Worm (Caenorhabditis elegans) whole organism, L3 larva: Measurements from ENCODE around the gene acp-1.

ENCODE experiments used
- R02D3.7 ChIP-seq: fragments of 150-350 bp; optimal IDR thresholded peaks from 2 replicates; lab custom pipeline; 2014; ENCODE audit warnings: missing biosample characterization, missing genetic modification characterization
- ZK546.5 ChIP-seq: sonication (generic microtip); optimal IDR thresholded peaks from 2 replicates; lab custom pipeline; 2017; ENCODE audit warnings: missing biosample characterization, missing genetic modification characterization
- ceh-16 ChIP-seq: sonication (generic microtip); optimal IDR thresholded peaks from 2 replicates; lab custom pipeline; 2017; ENCODE audit warnings: missing biosample characterization, missing genetic modification characterization
- ceh-82 ChIP-seq: fragments of 150-350 bp; optimal IDR thresholded peaks from 2 replicates; lab custom pipeline; 2014; ENCODE audit warnings: missing biosample characterization, missing genetic modification characterization
- ceh-9 ChIP-seq: sonication (generic microtip); optimal IDR thresholded peaks from 2 replicates; lab custom pipeline; 2018; ENCODE audit warnings: missing biosample characterization, missing genetic modification characterization
- daf-12 ChIP-seq: fragments of 150-350 bp; optimal IDR thresholded peaks from 2 replicates; lab custom pipeline; 2014; ENCODE audit warnings: missing biosample characterization, missing genetic modification reagents, missing genetic modification characterization
- egl-27 ChIP-seq: sonication (generic microtip); optimal IDR thresholded peaks from 4 replicates; lab custom pipeline; 2017; ENCODE audit warnings: missing biosample characterization, missing genetic modification reagents, missing genetic modification characterization
- egl-5 ChIP-seq: fragments of 150-350 bp; optimal IDR thresholded peaks from 2 replicates; lab custom pipeline; 2017; ENCODE audit warnings: missing biosample characterization, missing genetic modification reagents, missing genetic modification characterization, inconsistent platforms
- elt-1 ChIP-seq: fragments of 150-350 bp; optimal IDR thresholded peaks from 2 replicates; lab custom pipeline; 2014; ENCODE audit warnings: missing biosample characterization, missing genetic modification characterization
- elt-2 ChIP-seq: sonication (generic microtip); optimal IDR thresholded peaks from 2 replicates; lab custom pipeline; 2016; ENCODE audit warnings: missing genetic modification reagents, mild to moderate bottlenecking, missing genetic modification characterization, missing compliant biosample characterization
- elt-3 ChIP-seq, 3 experiments: fragments of 150-350 bp in 1 of 3; sonication (generic microtip) in 2 of 3; optimal IDR thresholded peaks; 2 replicates in 2 of 3; 4 replicates in 1 of 3; lab custom pipeline; 2014 to 2017; ENCODE audit warnings: missing biosample characterization in 3 of 3, missing genetic modification characterization in 3 of 3
- eor-1 ChIP-seq, 2 experiments: fragments of 150-350 bp; optimal IDR thresholded peaks; 2 replicates each; lab custom pipeline; 2014 to 2018; ENCODE audit warnings: missing biosample characterization in 2 of 2, missing genetic modification characterization in 2 of 2
- fkh-10 ChIP-seq: sonication (generic microtip); optimal IDR thresholded peaks from 2 replicates; lab custom pipeline; 2017; ENCODE audit warnings: missing biosample characterization, missing genetic modification reagents, missing genetic modification characterization
- fos-1 ChIP-seq: fragments of 150-350 bp; optimal IDR thresholded peaks from 2 replicates; lab custom pipeline; 2014; ENCODE audit warnings: missing biosample characterization, missing genetic modification characterization
- hmg-11 ChIP-seq: sonication (generic microtip); optimal IDR thresholded peaks from 2 replicates; lab custom pipeline; 2016; ENCODE audit warnings: missing genetic modification characterization, missing compliant biosample characterization
- jun-1 ChIP-seq: fragments of 150-350 bp; optimal IDR thresholded peaks from 2 replicates; lab custom pipeline; 2014; ENCODE audit warnings: missing biosample characterization, missing genetic modification reagents, missing genetic modification characterization
- lin-39 ChIP-seq: fragments of 150-350 bp; optimal IDR thresholded peaks from 2 replicates; lab custom pipeline; 2018; ENCODE audit warnings: missing biosample characterization, missing genetic modification reagents, missing genetic modification characterization
- lsy-12 ChIP-seq: sonication (generic microtip); optimal IDR thresholded peaks from 2 replicates; lab custom pipeline; 2016; ENCODE audit warnings: mild to moderate bottlenecking, missing genetic modification characterization, missing compliant biosample characterization
- nfya-1 ChIP-seq: sonication (generic microtip); optimal IDR thresholded peaks from 2 replicates; lab custom pipeline; 2017; ENCODE audit warnings: missing genetic modification characterization, mild to moderate bottlenecking, missing compliant biosample characterization, antibody characterized with exemption, moderate library complexity; ENCODE audit not compliant: insufficient read depth
- nhr-11 ChIP-seq: fragments of 150-350 bp; optimal IDR thresholded peaks from 2 replicates; lab custom pipeline; 2014; ENCODE audit warnings: missing biosample characterization, missing genetic modification characterization
- nhr-23 ChIP-seq: fragments of 150-350 bp; optimal IDR thresholded peaks from 2 replicates; lab custom pipeline; 2014; ENCODE audit warnings: missing biosample characterization, missing genetic modification reagents, missing genetic modification characterization
- nhr-237 ChIP-seq: fragments of 150-350 bp; optimal IDR thresholded peaks from 2 replicates; lab custom pipeline; 2014; ENCODE audit warnings: missing biosample characterization, missing genetic modification characterization
- nhr-25 ChIP-seq: sonication (generic microtip); optimal IDR thresholded peaks from 2 replicates; lab custom pipeline; 2017; ENCODE audit warnings: missing biosample characterization, missing genetic modification characterization
- nhr-28 ChIP-seq: fragments of 150-350 bp; optimal IDR thresholded peaks from 2 replicates; lab custom pipeline; 2014; ENCODE audit warnings: missing biosample characterization, missing genetic modification characterization
- nhr-43 ChIP-seq: sonication (generic microtip); optimal IDR thresholded peaks from 2 replicates; lab custom pipeline; 2016; ENCODE audit warnings: mild to moderate bottlenecking, missing genetic modification characterization, missing compliant biosample characterization; ENCODE audit not compliant: poor library complexity, severe bottlenecking
- nhr-67 ChIP-seq: fragments of 150-350 bp; optimal IDR thresholded peaks from 2 replicates; lab custom pipeline; 2014; ENCODE audit warnings: missing biosample characterization, missing genetic modification characterization
- nhr-76 ChIP-seq: fragments of 150-350 bp; sonication (generic microtip); optimal IDR thresholded peaks from 5 replicates; lab custom pipeline; 2014; ENCODE audit warnings: missing biosample characterization, missing genetic modification characterization
- nhr-77 ChIP-seq: fragments of 150-350 bp; optimal IDR thresholded peaks from 2 replicates; lab custom pipeline; 2014; ENCODE audit warnings: missing biosample characterization, missing genetic modification characterization
- pha-4 ChIP-seq: fragments of 150-350 bp; optimal IDR thresholded peaks from 2 replicates; lab custom pipeline; 2014; ENCODE audit warnings: missing biosample characterization, missing genetic modification reagents, missing genetic modification characterization
- pqm-1 ChIP-seq: fragments of 150-350 bp; optimal IDR thresholded peaks from 2 replicates; lab custom pipeline; 2017; ENCODE audit warnings: missing biosample characterization, missing genetic modification characterization, inconsistent platforms
- sea-2 ChIP-seq: fragments of 150-350 bp; sonication (generic microtip); optimal IDR thresholded peaks from 4 replicates; lab custom pipeline; 2014; ENCODE audit warnings: missing biosample characterization, missing genetic modification reagents, missing genetic modification characterization
- snpc-4 ChIP-seq: fragments of 150-350 bp; optimal IDR thresholded peaks from 2 replicates; lab custom pipeline; 2014; ENCODE audit warnings: missing biosample characterization, missing genetic modification characterization
- tbx-2 ChIP-seq: sonication (generic microtip); optimal IDR thresholded peaks from 2 replicates; lab custom pipeline; 2016; ENCODE audit warnings: mild to moderate bottlenecking, missing genetic modification characterization, missing compliant biosample characterization
- unc-39 ChIP-seq: sonication (generic microtip); optimal IDR thresholded peaks from 4 replicates; lab custom pipeline; 2017; ENCODE audit warnings: missing biosample characterization, missing genetic modification characterization
- unc-62 ChIP-seq: fragments of 150-350 bp; sonication (generic microtip); optimal IDR thresholded peaks from 4 replicates; lab custom pipeline; 2014; ENCODE audit warnings: missing biosample characterization, missing genetic modification reagents, missing genetic modification characterization
- zag-1 ChIP-seq: fragments of 150-350 bp; optimal IDR thresholded peaks from 2 replicates; lab custom pipeline; 2014; ENCODE audit warnings: missing biosample characterization, missing genetic modification characterization
- ztf-4 ChIP-seq: fragments of 150-350 bp; optimal IDR thresholded peaks from 2 replicates; lab custom pipeline; 2014; ENCODE audit warnings: missing biosample characterization, missing genetic modification characterization

Gene acp-1

ce11 chrX:3374642-3375041 is 10.6 kb downstream of the acp-1 start, which contains the start of gene clc-3:
Gene clc-3, minus strand, starts transcription at chrX:3374742.
- no peak for TF ChIP-seq elt-2
- TF ChIP-seq nhr-67 (tag; lab: Kevin White, UChicago) = no peak
- no peak for TF ChIP-seq daf-12 (tag; lab: Kevin White, UChicago)
- TF ChIP-seq nhr-43 (tag; lab: Kevin White, UChicago) = no peak
- no peak for TF ChIP-seq fkh-10 (GFP tag; lab: Kevin White, UChicago)
- TF ChIP-seq unc-39 = no peak
- TF ChIP-seq hmg-11 (tag; lab: Kevin White, UChicago) = no peak
- no peak for TF ChIP-seq sea-2 (GFP tag; lab: Kevin White, UChicago)
- no peak for TF ChIP-seq ceh-16 (tag; lab: Kevin White, UChicago)
- TF ChIP-seq elt-1 (tag; lab: Kevin White, UChicago) = no peak
- TF ChIP-seq nhr-25 = no peak
- no peak for TF ChIP-seq tbx-2 (tag; lab: Kevin White, UChicago)
- TF ChIP-seq ZK546.5 (tag; lab: Kevin White, UChicago) = no peak
- no peak for TF ChIP-seq eor-1 (tag; optimal IDR thresholded peaks at IDR 0.05; lab: Kevin White, UChicago)
- no peak for TF ChIP-seq ceh-9 (tag; lab: Kevin White, UChicago)
- no peak for TF ChIP-seq elt-3 (tag; optimal IDR thresholded peaks at IDR 0.05; lab: Kevin White, UChicago)
- no peak for TF ChIP-seq nhr-76 (tag; lab: Kevin White, UChicago)
- TF ChIP-seq nfya-1 (tag; lab: Kevin White, UChicago) = no peak

- TF ChIP-seq elt-2 (peak; percentile 43), nhr-11 (tag; lab: Kevin White, UChicago) (no peak), snpc-4 (tag; lab: Kevin White, UChicago) (no peak), nhr-77 (no peak), pha-4 (peak; percentile 67), pqm-1 (peak; percentile 38), ceh-9 (tag; lab: Kevin White, UChicago) (no peak), nhr-43 (tag; lab: Kevin White, UChicago) (peak; percentile 61), lin-39 (tag; lab: Kevin White, UChicago) (peak; percentile 22), fkh-10 (GFP tag; lab: Kevin White, UChicago) (peak; percentile 4), fos-1 (tag; lab: Kevin White, UChicago) (no peak), hmg-11 (tag; lab: Kevin White, UChicago) (peak; percentile 74), nfya-1 (tag; lab: Kevin White, UChicago) (peak; percentile 57), nhr-25 (no peak), tbx-2 (tag; lab: Kevin White, UChicago) (peak; percentile 65), R02D3.7 (no peak), nhr-23 (tag; lab: Kevin White, UChicago) (peak; percentile 54), nhr-28 (no peak), egl-27 (peak; percentile 38), ceh-82 (tag; lab: Kevin White, UChicago) (no peak), lsy-12 (peak; percentile 54), unc-62 (GFP tag; lab: Kevin White, UChicago) (no peak), egl-5 (tag; lab: Kevin White, UChicago) (peak; percentile 31), jun-1 (tag; lab: Kevin White, UChicago) (peak; percentile 44), ztf-4 (tag; lab: Kevin White, UChicago) (peak; percentile 17)
Measured at ce11 chrX:3371264-3371663, 14.0 kb downstream of the acp-1 start.

- TF ChIP-seq ztf-4 (tag; lab: Kevin White, UChicago) = no peak
- TF ChIP-seq zag-1 = no peak
- no peak for TF ChIP-seq lin-39 (tag; lab: Kevin White, UChicago)
- TF ChIP-seq nhr-237 (tag; lab: Kevin White, UChicago) = no peak
- no peak for TF ChIP-seq nfya-1 (tag; lab: Kevin White, UChicago)
- no peak for TF ChIP-seq jun-1 (tag; lab: Kevin White, UChicago)
- no peak for TF ChIP-seq nhr-23 (tag; lab: Kevin White, UChicago)
- no peak for TF ChIP-seq R02D3.7
- no peak for TF ChIP-seq nhr-43 (tag; lab: Kevin White, UChicago)
- TF ChIP-seq nhr-28 = no peak
- TF ChIP-seq, all 47 proteins: peak for 0
Measured at ce11 chrX:3369442-3369841, 15.8 kb downstream of the acp-1 start.
